Fruit fly (Drosophila melanogaster) whole organism, embryonic: ENCODE results near the gene CG31960.

Source experiments
- Ada2b ChIP-seq: fragments of 200-800 bp; sonication (Bioruptor generic); IDR thresholded peaks from 2 replicates; pipeline ENCODE4 v1.3.6; 2022; ENCODE audit warnings: missing biosample characterization, missing genetic modification characterization
- CG10431 ChIP-seq: fragments of 200-800 bp; sonication (Bioruptor generic); optimal IDR thresholded peaks from 3 replicates; lab custom pipeline; 2018; ENCODE audit warnings: missing biosample characterization, mild to moderate bottlenecking, missing genetic modification characterization
- CG10654 ChIP-seq: fragments of 200-800 bp; sonication (Bioruptor generic); optimal IDR thresholded peaks from 2 replicates; lab custom pipeline; 2016; ENCODE audit warnings: missing biosample characterization, missing genetic modification characterization
- CG12942 ChIP-seq: fragments of 200-800 bp; sonication (Bioruptor generic); optimal IDR thresholded peaks from 3 replicates; lab custom pipeline; 2016; ENCODE audit warnings: missing biosample characterization, missing genetic modification characterization
- CG13894 ChIP-seq: fragments of 200-800 bp; sonication (Bioruptor generic); optimal IDR thresholded peaks from 3 replicates; lab custom pipeline; 2018; ENCODE audit warnings: missing biosample characterization, mild to moderate bottlenecking, missing genetic modification characterization, moderate library complexity
- CG1529 ChIP-seq: fragments of 200-800 bp; sonication (Bioruptor generic); optimal IDR thresholded peaks from 3 replicates; lab custom pipeline; 2018; ENCODE audit warnings: missing biosample characterization, missing genetic modification characterization
- CG15601 ChIP-seq: fragments of 200-800 bp; sonication (Bioruptor generic); optimal IDR thresholded peaks from 3 replicates; lab custom pipeline; 2019; ENCODE audit warnings: missing biosample characterization, mild to moderate bottlenecking, missing genetic modification characterization, moderate library complexity
- CG17186 ChIP-seq: fragments of 200-800 bp; sonication (Bioruptor generic); optimal IDR thresholded peaks from 3 replicates; lab custom pipeline; 2017; ENCODE audit warnings: missing biosample characterization, missing genetic modification reagents, missing genetic modification characterization
- CG2199 ChIP-seq: fragments of 200-800 bp; sonication (Bioruptor generic); IDR thresholded peaks from 3 replicates; pipeline ENCODE4 v1.3.6; 2022; ENCODE audit warnings: missing biosample characterization, missing genetic modification characterization
- CG31365 ChIP-seq: fragments of 200-800 bp; sonication (Bioruptor generic); optimal IDR thresholded peaks from 2 replicates; lab custom pipeline; 2018; ENCODE audit warnings: missing biosample characterization, mild to moderate bottlenecking, missing genetic modification characterization
- CG32767 ChIP-seq: fragments of 200-800 bp; sonication (Bioruptor generic); IDR thresholded peaks from 2 replicates; pipeline ENCODE4 v1.3.6; 2022; ENCODE audit warnings: missing biosample characterization, missing genetic modification characterization
- CG34422 ChIP-seq: fragments of 200-800 bp; sonication (Bioruptor generic); IDR thresholded peaks from 3 replicates; pipeline ENCODE4 v1.3.6; 2022; ENCODE audit warnings: missing biosample characterization, missing genetic modification characterization
- CG3838 ChIP-seq: fragments of 200-800 bp; sonication (Bioruptor generic); optimal IDR thresholded peaks from 3 replicates; lab custom pipeline; 2016; ENCODE audit warnings: missing biosample characterization, missing genetic modification characterization
- CG4360 ChIP-seq: fragments of 200-800 bp; sonication (Bioruptor generic); IDR thresholded peaks from 2 replicates; pipeline ENCODE4 v1.3.6; 2022; ENCODE audit warnings: missing biosample characterization, missing genetic modification characterization
- CG4424 ChIP-seq: fragments of 200-800 bp; sonication (Bioruptor generic); optimal IDR thresholded peaks from 3 replicates; lab custom pipeline; 2016; ENCODE audit warnings: missing biosample characterization, missing genetic modification characterization
- CG4617 ChIP-seq: fragments of 200-800 bp; sonication (Bioruptor generic); optimal IDR thresholded peaks from 3 replicates; lab custom pipeline; 2016; ENCODE audit warnings: missing biosample characterization, missing genetic modification characterization, borderline replicate concordance
- CG4707 ChIP-seq: fragments of 200-800 bp; sonication (Bioruptor generic); optimal IDR thresholded peaks from 2 replicates; lab custom pipeline; 2018; ENCODE audit warnings: missing biosample characterization, mild to moderate bottlenecking, missing genetic modification characterization, moderate library complexity
- CG9817 ChIP-seq: fragments of 200-800 bp; sonication (Bioruptor generic); optimal IDR thresholded peaks from 2 replicates; lab custom pipeline; 2018; ENCODE audit warnings: missing biosample characterization, mild to moderate bottlenecking, missing genetic modification characterization, moderate library complexity
- CG9932 ChIP-seq: fragments of 200-800 bp; sonication (Bioruptor generic); IDR thresholded peaks from 2 replicates; pipeline ENCODE4 v1.3.6; 2022; ENCODE audit warnings: missing biosample characterization, missing genetic modification characterization
- Deaf1 ChIP-seq: fragments of 200-800 bp; optimal IDR thresholded peaks from 3 replicates; lab custom pipeline; 2019; ENCODE audit warnings: missing biosample characterization, mild to moderate bottlenecking, missing genetic modification characterization, moderate library complexity
- E2f2 ChIP-seq: fragments of 200-800 bp; sonication (Bioruptor generic); IDR thresholded peaks from 2 replicates; pipeline ENCODE4 v1.3.6; 2022; ENCODE audit warnings: missing biosample characterization, missing genetic modification characterization
- HmgZ ChIP-seq: fragments of 200-800 bp; sonication (Bioruptor generic); optimal IDR thresholded peaks from 2 replicates; lab custom pipeline; 2018; ENCODE audit warnings: missing biosample characterization, mild to moderate bottlenecking, missing genetic modification characterization
- Hr39 ChIP-seq: fragments of >200 bp; optimal IDR thresholded peaks from 2 replicates; lab custom pipeline; 2017
- Hr78 ChIP-seq, 2 experiments: fragments of 200-800 bp in 1 of 2; fragments of >200 bp in 1 of 2; sonication (Bioruptor generic) in 1 of 2; optimal IDR thresholded peaks; 2 replicates each; lab custom pipeline; 2017 to 2019; ENCODE audit warnings: missing biosample characterization in 2 of 2, missing genetic modification characterization in 2 of 2, mild to moderate bottlenecking in 1 of 2, moderate library complexity in 1 of 2
- TFAM ChIP-seq: fragments of 200-800 bp; sonication (Bioruptor generic); optimal IDR thresholded peaks from 2 replicates; lab custom pipeline; 2017; ENCODE audit warnings: missing biosample characterization, missing genetic modification characterization, inconsistent platforms
- dm ChIP-seq: fragments of 200-800 bp; sonication (Bioruptor generic); optimal IDR thresholded peaks from 3 replicates; lab custom pipeline; 2016; ENCODE audit warnings: missing biosample characterization, missing genetic modification characterization
- gem ChIP-seq: fragments of 200-800 bp; sonication (Bioruptor generic); optimal IDR thresholded peaks from 2 replicates; lab custom pipeline; 2019; ENCODE audit warnings: missing biosample characterization, mild to moderate bottlenecking, missing genetic modification characterization, moderate library complexity
- grn ChIP-seq: fragments of 200-800 bp; sonication (Bioruptor generic); optimal IDR thresholded peaks from 3 replicates; lab custom pipeline; 2017; ENCODE audit warnings: missing biosample characterization, missing genetic modification characterization
- gsb-n ChIP-seq: fragments of 200-800 bp; sonication (Bioruptor generic); optimal IDR thresholded peaks from 3 replicates; lab custom pipeline; 2018; ENCODE audit warnings: missing biosample characterization, mild to moderate bottlenecking, missing genetic modification characterization
- maf-S ChIP-seq: fragments of 200-800 bp; sonication (Bioruptor generic); optimal IDR thresholded peaks from 2 replicates; lab custom pipeline; 2016; ENCODE audit warnings: missing biosample characterization, missing genetic modification characterization
- mirr ChIP-seq: fragments of 200-800 bp; sonication (Bioruptor generic); optimal IDR thresholded peaks from 3 replicates; lab custom pipeline; 2018; ENCODE audit warnings: missing biosample characterization, mild to moderate bottlenecking, missing genetic modification characterization
- nmo ChIP-seq: fragments of 200-800 bp; sonication (Bioruptor generic); optimal IDR thresholded peaks from 2 replicates; lab custom pipeline; 2018; ENCODE audit warnings: missing biosample characterization, mild to moderate bottlenecking, missing genetic modification characterization, moderate library complexity
- onecut ChIP-seq: fragments of 200-800 bp; sonication (Bioruptor generic); IDR thresholded peaks from 2 replicates; pipeline ENCODE4 v1.3.6; 2022; ENCODE audit warnings: missing biosample characterization, missing genetic modification characterization
- pan ChIP-seq, 4 experiments: fragments of >200 bp in 3 of 4; fragments of 200-800 bp in 1 of 4; sonication (Bioruptor generic) in 1 of 4; optimal IDR thresholded peaks in 3 of 4; IDR thresholded peaks in 1 of 4; 2 replicates each; pipeline versions ENCODE4 v1.3.6 to Lab custom; 2017 to 2022; ENCODE audit warnings: missing biosample characterization in 2 of 4, missing genetic modification characterization in 2 of 4, mixed read lengths in 1 of 4
- phol ChIP-seq: fragments of 200-800 bp; sonication (Bioruptor generic); optimal IDR thresholded peaks from 3 replicates; lab custom pipeline; 2018; ENCODE audit warnings: missing biosample characterization, mild to moderate bottlenecking, missing genetic modification characterization, moderate library complexity
- rib ChIP-seq: fragments of 200-800 bp; sonication (Bioruptor generic); IDR thresholded peaks from 2 replicates; pipeline ENCODE4 v1.3.6; 2022; ENCODE audit warnings: missing biosample characterization, missing genetic modification characterization
- sens ChIP-seq: fragments of 200-800 bp; sonication (Bioruptor generic); peaks from one replicate; lab custom pipeline; 2016; ENCODE audit warnings: missing biosample characterization, missing genetic modification characterization
- sqz ChIP-seq: fragments of 200-800 bp; sonication (Bioruptor generic); optimal IDR thresholded peaks from 3 replicates; lab custom pipeline; 2018; ENCODE audit warnings: missing biosample characterization, mild to moderate bottlenecking, missing genetic modification characterization
- toy ChIP-seq: fragments of 200-800 bp; sonication (Bioruptor generic); IDR thresholded peaks from 2 replicates; pipeline ENCODE4 v1.3.6; 2022; ENCODE audit warnings: missing biosample characterization, missing genetic modification characterization
- zfh2 ChIP-seq: fragments of 200-800 bp; sonication (Bioruptor generic); optimal IDR thresholded peaks from 2 replicates; lab custom pipeline; 2016; ENCODE audit warnings: missing biosample characterization, missing genetic modification characterization

CG31960 gene

dm6 chr2L:3789290-3790067 lies 4.7 kb downstream of the CG31960 start (continued):
- TF ChIP-seq Hr78 (GFP tag; optimal IDR thresholded peaks at IDR 0.05; lab: Kevin White, UChicago) (peak in 1 of 2 experiments; percentile 77), CG34422 (GFP tag; lab: Robert Waterston, UW) (peak; percentile 84; the same call in 2 of the 3 replicates), E2f2 (GFP tag; lab: Robert Waterston, UW) (peak; percentile 62), CG10431 (GFP tag; lab: Kevin White, UChicago) (peak; percentile 82), CG31365 (tag; lab: Kevin White, UChicago) (no peak), TFAM (GFP tag; lab: Kevin White, UChicago) (no peak), CG2199 (GFP tag; lab: Robert Waterston, UW) (peak; percentile 58; the same call in 2 of the 3 replicates), CG4424 (peak; percentile 82), CG10654 (GFP tag; lab: Kevin White, UChicago) (peak; percentile 66), rib (GFP tag; lab: Robert Waterston, UW) (no peak), CG13894 (tag; lab: Kevin White, UChicago) (no peak), phol (tag; lab: Kevin White, UChicago) (peak; percentile 89), CG4617 (GFP tag; lab: Kevin White, UChicago) (peak; percentile 1), CG4707 (peak; percentile 88), HmgZ (tag; lab: Kevin White, UChicago) (no peak), CG12942 (GFP tag; lab: Kevin White, UChicago) (peak; percentile 61), dm (GFP tag; lab: Kevin White, UChicago) (no peak), CG9817 (tag; lab: Kevin White, UChicago) (peak; percentile 39), sqz (GFP tag; lab: Kevin White, UChicago) (peak; percentile 51), pan (optimal IDR thresholded peaks at IDR 0.05; lab: Kevin White, UChicago) (no peak), pan (GFP tag; optimal IDR thresholded peaks at IDR 0.05 in 1 of 2, IDR thresholded peaks at IDR 0.05 in 1 of 2) (peak in 1 of 2 experiments; percentile 81), CG17186 (GFP tag; lab: Kevin White, UChicago) (peak; percentile 11), CG9932 (GFP tag; lab: Robert Waterston, UW) (peak; percentile 37; the same call in 1 of the 2 replicates), zfh2 (GFP tag; lab: Kevin White, UChicago) (no peak), CG15601 (tag; lab: Kevin White, UChicago) (peak; percentile 88), gsb-n (tag; lab: Kevin White, UChicago) (peak; percentile 89), Hr39 (lab: Kevin White, UChicago) (no peak), toy (GFP tag; lab: Robert Waterston, UW) (no peak), gem (tag; lab: Kevin White, UChicago) (peak; percentile 96), Ada2b (GFP tag; lab: Robert Waterston, UW) (peak; percentile 65; the same call in 1 of the 2 replicates), CG4360 (GFP tag; lab: Robert Waterston, UW) (peak; percentile 62), onecut (GFP tag; lab: Robert Waterston, UW) (peak; percentile 73), Deaf1 (tag; lab: Kevin White, UChicago) (peak; percentile 75), CG32767 (GFP tag; lab: Robert Waterston, UW) (peak; percentile 78), maf-S (no peak), grn (peak; percentile 1), mirr (GFP tag; lab: Kevin White, UChicago) (no peak), sens (GFP tag; lab: Kevin White, UChicago) (peak; percentile 64), CG1529 (GFP tag; lab: Kevin White, UChicago) (peak; percentile 91), nmo (peak; percentile 92), CG3838 (GFP tag; lab: Kevin White, UChicago) (no peak)
- TF ChIP-seq, all 482 proteins: peak for 274
